Fruit fly (Drosophila melanogaster) whole organism, embryonic: ENCODE results near the gene CG34291.

Experiments used
- B-H2 ChIP-seq: fragments of 200-800 bp; sonication (Bioruptor generic); optimal IDR thresholded peaks from 2 replicates; lab custom pipeline; 2018; ENCODE audit warnings: missing biosample characterization, mild to moderate bottlenecking, missing genetic modification characterization
- CG13775 ChIP-seq: fragments of 200-800 bp; sonication (Bioruptor generic); optimal IDR thresholded peaks from 3 replicates; lab custom pipeline; 2017; ENCODE audit warnings: missing biosample characterization, mild to moderate bottlenecking, missing genetic modification characterization
- CG4360 ChIP-seq: fragments of 200-800 bp; sonication (Bioruptor generic); IDR thresholded peaks from 2 replicates; pipeline ENCODE4 v1.3.6; 2022; ENCODE audit warnings: missing biosample characterization, missing genetic modification characterization
- CG43689 ChIP-seq: fragments of 200-800 bp; sonication (Bioruptor generic); IDR thresholded peaks from 2 replicates; pipeline ENCODE4 v1.3.6; 2022; ENCODE audit warnings: missing biosample characterization, missing genetic modification characterization
- ranshi ChIP-seq: fragments of 200-800 bp; sonication (Bioruptor generic); IDR thresholded peaks from 2 replicates; pipeline ENCODE4 v1.3.6; 2022; ENCODE audit warnings: missing biosample characterization, missing genetic modification characterization
- scrt ChIP-seq: fragments of 200-800 bp; sonication (Bioruptor generic); optimal IDR thresholded peaks from 2 replicates; lab custom pipeline; 2018; ENCODE audit warnings: missing biosample characterization, mild to moderate bottlenecking, missing genetic modification characterization, moderate library complexity
- so ChIP-seq: fragments of 200-800 bp; sonication (Bioruptor generic); IDR thresholded peaks from 3 replicates; pipeline ENCODE4 v1.3.6; 2022; ENCODE audit warnings: missing biosample characterization, missing genetic modification characterization
- sr ChIP-seq: fragments of 200-800 bp; sonication (Bioruptor generic); IDR thresholded peaks from 3 replicates; pipeline ENCODE4 v1.3.6; 2022; ENCODE audit warnings: missing biosample characterization, missing genetic modification characterization
- wdn ChIP-seq: fragments of 200-800 bp; sonication (Bioruptor generic); IDR thresholded peaks from 2 replicates; pipeline ENCODE4 v1.3.6; 2022; ENCODE audit warnings: missing biosample characterization, missing genetic modification characterization

DNA sequence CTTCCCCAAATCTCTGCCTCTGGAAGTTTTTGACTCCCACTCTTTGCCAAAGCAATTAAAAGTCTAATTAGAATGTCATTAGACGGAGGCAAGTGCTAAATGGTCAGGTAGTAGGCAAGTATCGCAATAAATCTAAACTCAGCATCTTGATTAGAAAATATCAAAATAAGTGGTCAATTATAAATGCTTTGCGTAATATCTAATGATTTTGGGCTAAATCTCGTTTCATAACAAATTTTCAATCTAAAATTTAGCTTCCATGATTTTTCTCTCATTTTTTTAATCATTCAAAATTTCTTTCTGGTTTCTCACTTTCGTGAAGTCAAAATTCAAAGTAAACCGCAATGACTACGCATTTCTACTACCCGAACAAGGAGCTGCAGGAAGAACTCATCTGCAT, 11.8 kb downstream of the CG34291 start, which contains the start of gene Ald2:
- TF ChIP-seq CG43689 (GFP tag; lab: Robert Waterston, UW), result no peak
- TF ChIP-seq B-H2 (GFP tag; lab: Kevin White, UChicago), result no peak
- TF ChIP-seq CG13775 (GFP tag; lab: Kevin White, UChicago), result no peak
- no peak for TF ChIP-seq CG4360 (GFP tag; lab: Robert Waterston, UW)
- TF ChIP-seq sr, result no peak
- no peak for TF ChIP-seq so (GFP tag; lab: Robert Waterston, UW)
- TF ChIP-seq scrt, result no peak
- no peak for TF ChIP-seq ranshi (GFP tag; lab: Robert Waterston, UW)
- TF ChIP-seq wdn (GFP tag; lab: Robert Waterston, UW), result no peak
